Worm (Caenorhabditis elegans): ENCODE data around the gene clp-7.

DNA sequence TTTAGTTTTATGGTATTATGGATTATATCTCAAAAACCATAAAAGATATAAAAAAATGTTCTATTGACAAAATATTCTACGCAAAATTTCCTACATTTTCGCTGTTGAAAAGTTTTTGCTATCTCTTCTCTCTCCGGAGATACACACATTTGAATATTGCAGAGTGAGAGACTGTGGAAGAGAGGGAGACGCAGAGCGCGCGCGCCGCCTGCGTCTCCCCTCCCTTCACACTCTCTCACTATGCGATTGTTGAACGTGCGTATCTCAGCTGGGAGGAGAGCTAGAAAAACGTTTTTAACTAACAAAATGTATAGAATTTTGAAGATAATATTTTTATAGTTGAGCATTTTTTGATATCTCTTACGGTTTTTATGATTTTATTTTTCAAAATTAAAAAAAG lies 23.3 kb upstream of the clp-7 start:
- TF ChIP-seq F49E8.2 (tag; optimal IDR thresholded peaks at IDR 0.05; ENCODE audit: borderline replicate concordance) (no peak), fkh-10 (GFP tag; optimal IDR thresholded peaks at IDR 0.05) (no peak), snpc-1.2 (GFP tag; IDR thresholded peaks at IDR 0.05) (no peak), egl-27 (tag; optimal IDR thresholded peaks at IDR 0.05) (no peak), F10B5.3 (tag; optimal IDR thresholded peaks at IDR 0.05) (no peak), unc-62 (GFP tag; optimal IDR thresholded peaks at IDR 0.05 in 1 of 2) (no peak), unc-62 (tag; optimal IDR thresholded peaks at IDR 0.05) (no peak), pqm-1 (tag; optimal IDR thresholded peaks at IDR 0.05) (no peak), nhr-11 (tag; optimal IDR thresholded peaks at IDR 0.05) (no peak), Y75B8A.6 (GFP tag; IDR thresholded peaks at IDR 0.05) (no peak), dmd-6 (GFP tag; IDR thresholded peaks at IDR 0.05) (no peak), Y5F2A.4 (GFP tag; optimal IDR thresholded peaks at IDR 0.05) (no peak), dve-1 (tag; optimal IDR thresholded peaks at IDR 0.05; ENCODE audit: insufficient read depth) (no peak), pha-4 (GFP tag; IDR thresholded peaks at IDR 0.05) (no peak), pha-4 (tag; optimal IDR thresholded peaks at IDR 0.05) (no peak), dpl-1 (GFP tag; optimal IDR thresholded peaks at IDR 0.05) (no peak)
